Fruit fly (Drosophila melanogaster) Kc167 (cell line): Measurements from ENCODE around the gene CG14564.

Experiments
- Sin3A ChIP-seq: fragments of >200 bp; optimal IDR thresholded peaks from 2 replicates; lab custom pipeline; 2018; ENCODE audit warnings: missing external identifiers
- h ChIP-seq: fragments of >200 bp; optimal IDR thresholded peaks from 3 replicates; lab custom pipeline; 2018; ENCODE audit warnings: missing external identifiers
- insv ChIP-seq: fragments of >200 bp; optimal IDR thresholded peaks from 3 replicates; lab custom pipeline; 2018; ENCODE audit warnings: missing external identifiers
- psq ChIP-seq: fragments of >200 bp; optimal IDR thresholded peaks from 2 replicates; lab custom pipeline; 2017; ENCODE audit warnings: missing external identifiers
- ttk ChIP-seq: sonication (Bioruptor generic); optimal IDR thresholded peaks from 2 replicates; lab custom pipeline; 2017; ENCODE audit warnings: missing external identifiers

- TF ChIP-seq ttk (lab: Kevin White, UChicago) (no peak), psq (lab: Kevin White, UChicago) (no peak), insv (lab: Kevin White, UChicago) (no peak), Sin3A (lab: Kevin White, UChicago) (no peak), h (lab: Kevin White, UChicago) (no peak)
These were observed 18.6 kb upstream of the CG14564 start, which contains the start of gene CG14567 for dm6 chr3L:21738175-21739016.
